ENCODE assay signal across 5 fruit fly cellular contexts in the genomic region with DNA sequence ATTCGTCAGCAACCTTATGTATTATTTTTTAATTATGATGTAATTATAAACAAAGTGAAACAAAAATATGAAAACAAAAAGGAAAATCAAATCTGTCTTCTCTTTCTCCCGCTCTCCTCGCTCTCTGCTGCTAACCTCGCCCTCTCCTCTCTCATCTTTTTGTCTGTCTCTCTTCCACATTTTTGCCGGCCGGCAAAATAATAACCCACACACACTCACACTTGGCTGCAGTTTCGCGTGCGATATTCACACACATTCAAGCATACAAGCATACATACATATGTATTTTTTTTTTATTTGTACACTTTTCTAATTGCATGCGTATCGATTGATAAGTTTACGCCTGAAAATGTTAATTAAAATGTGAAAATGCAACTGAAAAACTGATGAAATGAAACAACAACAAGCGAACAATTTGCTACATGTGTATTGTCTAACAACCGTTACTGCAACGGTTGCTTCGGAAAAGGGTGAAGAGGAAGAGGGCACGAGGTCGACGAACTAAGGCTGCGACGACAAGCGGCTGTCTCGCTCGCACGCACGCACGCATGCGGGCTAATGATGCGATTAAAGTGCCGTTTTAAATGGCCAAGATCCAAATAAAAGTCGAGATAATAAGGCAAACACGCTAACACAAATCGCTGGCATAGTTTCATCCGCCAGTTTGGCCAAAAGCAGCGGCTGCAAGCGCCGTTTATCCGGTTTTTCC.
A peak's percentile ranks its signal among the peaks of the same experiment; 100 is the strongest.
TF ChIP-seq lines count a peak whose summit lies in the region.

No protein-coding gene starts in this region.

- no peak for TF ChIP-seq CTCF in whole organism, embryonic (GFP tag; optimal IDR thresholded peaks at IDR 0.05; lab: Kevin White, UChicago)

TF ChIP-seq in whole organism, adult, 20 proteins besides CTCF, POLR2A, EP300 and RAD21:
- TF ChIP-seq CG7101 (tag; optimal IDR thresholded peaks at IDR 0.05; lab: Kevin White, UChicago): no peak
- TF ChIP-seq CG33017 (tag; optimal IDR thresholded peaks at IDR 0.05; lab: Kevin White, UChicago): no peak
- TF ChIP-seq ovo (GFP tag; optimal IDR thresholded peaks at IDR 0.05; lab: Kevin White, UChicago): peak; percentile 98
- TF ChIP-seq CG1620 (GFP tag; optimal IDR thresholded peaks at IDR 0.05; lab: Kevin White, UChicago): no peak
- no peak for TF ChIP-seq Clk (GFP tag; optimal IDR thresholded peaks at IDR 0.05; lab: Kevin White, UChicago)
- no peak for TF ChIP-seq CG5204 (GFP tag; optimal IDR thresholded peaks at IDR 0.05; lab: Kevin White, UChicago)
- no peak for TF ChIP-seq CG14711 (tag; optimal IDR thresholded peaks at IDR 0.05; lab: Kevin White, UChicago)
- no peak for TF ChIP-seq CG11617 (GFP tag; optimal IDR thresholded peaks at IDR 0.05; lab: Kevin White, UChicago)
- no peak for TF ChIP-seq kay (GFP tag; lab: Kevin White, UChicago; ENCODE audit: borderline replicate concordance)
- peak; percentile 73 for TF ChIP-seq tj (GFP tag; optimal IDR thresholded peaks at IDR 0.05; lab: Kevin White, UChicago)
- TF ChIP-seq cnc (optimal IDR thresholded peaks at IDR 0.05; lab: Kevin White, UChicago): no peak
- TF ChIP-seq Crg-1 (GFP tag; optimal IDR thresholded peaks at IDR 0.05; lab: Kevin White, UChicago): no peak
- peak; percentile 71 for TF ChIP-seq Mnt (GFP tag; optimal IDR thresholded peaks at IDR 0.05; lab: Kevin White, UChicago)
- TF ChIP-seq pad (GFP tag; optimal IDR thresholded peaks at IDR 0.05; lab: Kevin White, UChicago): no peak
- no peak for TF ChIP-seq bab1 (GFP tag; optimal IDR thresholded peaks at IDR 0.05; lab: Kevin White, UChicago)
- TF ChIP-seq cic (GFP tag; optimal IDR thresholded peaks at IDR 0.05; lab: Kevin White, UChicago): peak; percentile 71

TF ChIP-seq in whole organism, embryonic, 481 proteins besides CTCF, POLR2A, EP300 and RAD21 (continues in another document):
- TF ChIP-seq yki (optimal IDR thresholded peaks at IDR 0.05; lab: Kevin White, UChicago): peak; percentile 11
- TF ChIP-seq C15 (GFP tag; IDR thresholded peaks at IDR 0.05; lab: Robert Waterston, UW): no peak
- no peak for TF ChIP-seq z (GFP tag; IDR thresholded peaks at IDR 0.05; lab: Robert Waterston, UW)
- TF ChIP-seq Max (GFP tag; optimal IDR thresholded peaks at IDR 0.05; lab: Kevin White, UChicago): no peak
- TF ChIP-seq CG17359 (tag; optimal IDR thresholded peaks at IDR 0.05; lab: Kevin White, UChicago): no peak
- no peak for TF ChIP-seq Sry-δ (GFP tag; optimal IDR thresholded peaks at IDR 0.05; lab: Kevin White, UChicago)
- no peak for TF ChIP-seq kay (GFP tag; optimal IDR thresholded peaks at IDR 0.05; lab: Kevin White, UChicago)
- no peak for TF ChIP-seq Adf1 (GFP tag; IDR thresholded peaks at IDR 0.05; lab: Robert Waterston, UW)
- TF ChIP-seq sd (tag; optimal IDR thresholded peaks at IDR 0.05; lab: Kevin White, UChicago): peak; percentile 64
- TF ChIP-seq CG8281 (tag; optimal IDR thresholded peaks at IDR 0.05; lab: Kevin White, UChicago): peak; percentile 89
- 0 out of 4 replicates have a peak, but pooled peaks have one; percentile 60 for TF ChIP-seq chinmo (GFP tag; IDR thresholded peaks at IDR 0.05; lab: Robert Waterston, UW; ENCODE audit: partially characterized antibody)
- peak; percentile 77 for TF ChIP-seq sens (GFP tag; lab: Kevin White, UChicago)
- TF ChIP-seq E2f2 (GFP tag; IDR thresholded peaks at IDR 0.05; lab: Robert Waterston, UW): 0 out of 2 replicates have a peak, but pooled peaks have one; percentile 21
- peak in 1 of 2 experiments; percentile 15 for TF ChIP-seq Hr78 (GFP tag; optimal IDR thresholded peaks at IDR 0.05; lab: Kevin White, UChicago)
- TF ChIP-seq crol (GFP tag; IDR thresholded peaks at IDR 0.05; lab: Robert Waterston, UW): peak; percentile 51; the same call in 1 of the 2 replicates
- TF ChIP-seq kni (GFP tag; optimal IDR thresholded peaks at IDR 0.05; lab: Kevin White, UChicago): peak; percentile 75
- TF ChIP-seq CG6254 (GFP tag; optimal IDR thresholded peaks at IDR 0.05; lab: Kevin White, UChicago): no peak

TF ChIP-seq in whole organism, prepupa, 60 proteins besides CTCF, POLR2A, EP300 and RAD21:
- 0 out of 3 replicates have a peak, but pooled peaks have one; percentile 38 for TF ChIP-seq CG6163 (GFP tag; IDR thresholded peaks at IDR 0.05; lab: Robert Waterston, UW)
- TF ChIP-seq vri (GFP tag; optimal IDR thresholded peaks at IDR 0.05; lab: Kevin White, UChicago): peak; percentile 91
- peak; percentile 60 for TF ChIP-seq Eip78C (GFP tag; lab: Kevin White, UChicago)
- TF ChIP-seq esn (GFP tag; optimal IDR thresholded peaks at IDR 0.05; lab: Kevin White, UChicago): no peak
- peak; percentile 78 for TF ChIP-seq svp (GFP tag; lab: Kevin White, UChicago)
- TF ChIP-seq CG8119 (GFP tag; IDR thresholded peaks at IDR 0.05; lab: Robert Waterston, UW): no peak
- TF ChIP-seq eg (GFP tag; IDR thresholded peaks at IDR 0.05; lab: Robert Waterston, UW): peak; percentile 5; the same call in 1 of the 3 replicates
TF ChIP-seq in whole organism, prepupa: peak in this region for 5.

TF ChIP-seq in whole organism, pupa, 21 proteins besides CTCF, POLR2A, EP300 and RAD21:
- TF ChIP-seq CG10348 (GFP tag; IDR thresholded peaks at IDR 0.05; lab: Robert Waterston, UW) (no peak), CG12605 (GFP tag; IDR thresholded peaks at IDR 0.05; lab: Robert Waterston, UW) (peak; percentile 41; the same call in 1 of the 2 replicates), Ets98B (GFP tag; IDR thresholded peaks at IDR 0.05; lab: Robert Waterston, UW) (peak; percentile 12; the same call in 1 of the 2 replicates), CG8159 (tag; optimal IDR thresholded peaks at IDR 0.05; lab: Kevin White, UChicago) (no peak), CG13204 (GFP tag; optimal IDR thresholded peaks at IDR 0.05; lab: Kevin White, UChicago) (peak; percentile 6), CG4496 (GFP tag; IDR thresholded peaks at IDR 0.05; lab: Robert Waterston, UW) (no peak), CG9948 (tag; optimal IDR thresholded peaks at IDR 0.05; lab: Kevin White, UChicago) (no peak), rn (GFP tag; IDR thresholded peaks at IDR 0.05; lab: Robert Waterston, UW) (no peak), fd96Ca (GFP tag; IDR thresholded peaks at IDR 0.05; lab: Robert Waterston, UW) (no peak), gl (tag; optimal IDR thresholded peaks at IDR 0.05; lab: Kevin White, UChicago) (no peak), EcR (GFP tag; optimal IDR thresholded peaks at IDR 0.05; lab: Kevin White, UChicago) (peak; percentile 97), CG14655 (GFP tag; optimal IDR thresholded peaks at IDR 0.05; lab: Kevin White, UChicago) (no peak), CG34367 (tag; optimal IDR thresholded peaks at IDR 0.05; lab: Kevin White, UChicago) (no peak)

TF ChIP-seq in whole organism, wandering third instar larva, 38 proteins besides CTCF, POLR2A, EP300 and RAD21:
- TF ChIP-seq sv (GFP tag; optimal IDR thresholded peaks at IDR 0.05; lab: Kevin White, UChicago) (no peak), brk (GFP tag; optimal IDR thresholded peaks at IDR 0.05; lab: Kevin White, UChicago) (peak; percentile 76), rgr (GFP tag; optimal IDR thresholded peaks at IDR 0.05; lab: Kevin White, UChicago) (peak; percentile 6), Dif (GFP tag; optimal IDR thresholded peaks at IDR 0.05; lab: Kevin White, UChicago; ENCODE audit: partially characterized antibody) (peak; percentile 70), Abd-B (GFP tag; optimal IDR thresholded peaks at IDR 0.05; lab: Kevin White, UChicago) (no peak), dl (GFP tag; optimal IDR thresholded peaks at IDR 0.05; lab: Kevin White, UChicago; ENCODE audit: insufficient read depth in 1 of 2, partially characterized antibody in 2 of 2) (no peak), CG32264 (GFP tag; optimal IDR thresholded peaks at IDR 0.05; lab: Kevin White, UChicago) (no peak), Hr83 (GFP tag; optimal IDR thresholded peaks at IDR 0.05; lab: Kevin White, UChicago; ENCODE audit: poor library complexity, severe bottlenecking) (peak; percentile 37), Dfd (GFP tag; optimal IDR thresholded peaks at IDR 0.05; lab: Kevin White, UChicago) (no peak), sage (GFP tag; optimal IDR thresholded peaks at IDR 0.05; lab: Kevin White, UChicago) (peak; percentile 43), woc (GFP tag; optimal IDR thresholded peaks at IDR 0.05; lab: Kevin White, UChicago) (peak; percentile 37), fru (GFP tag; optimal IDR thresholded peaks at IDR 0.05; lab: Kevin White, UChicago) (peak; percentile 23), foxo (GFP tag; optimal IDR thresholded peaks at IDR 0.05; lab: Kevin White, UChicago) (peak in 1 of 2 experiments; percentile 26), Hnf4 (GFP tag; optimal IDR thresholded peaks at IDR 0.05; lab: Kevin White, UChicago) (peak; percentile 48), pan (optimal IDR thresholded peaks at IDR 0.05; lab: Kevin White, UChicago) (no peak), psq (GFP tag; optimal IDR thresholded peaks at IDR 0.05; lab: Kevin White, UChicago) (peak; percentile 52), h (GFP tag; optimal IDR thresholded peaks at IDR 0.05; lab: Kevin White, UChicago) (peak; percentile 23), N (GFP tag; optimal IDR thresholded peaks at IDR 0.05; lab: Kevin White, UChicago) (no peak), Rel (GFP tag; optimal IDR thresholded peaks at IDR 0.05; lab: Kevin White, UChicago) (no peak), Rel (tag; optimal IDR thresholded peaks at IDR 0.05; lab: Kevin White, UChicago) (peak; percentile 60), Jra (GFP tag; optimal IDR thresholded peaks at IDR 0.05; lab: Kevin White, UChicago) (peak; percentile 48)
